Worm (Caenorhabditis elegans): ENCODE measurements around the gene T19C3.6.

The T19C3.6 gene

DNA sequence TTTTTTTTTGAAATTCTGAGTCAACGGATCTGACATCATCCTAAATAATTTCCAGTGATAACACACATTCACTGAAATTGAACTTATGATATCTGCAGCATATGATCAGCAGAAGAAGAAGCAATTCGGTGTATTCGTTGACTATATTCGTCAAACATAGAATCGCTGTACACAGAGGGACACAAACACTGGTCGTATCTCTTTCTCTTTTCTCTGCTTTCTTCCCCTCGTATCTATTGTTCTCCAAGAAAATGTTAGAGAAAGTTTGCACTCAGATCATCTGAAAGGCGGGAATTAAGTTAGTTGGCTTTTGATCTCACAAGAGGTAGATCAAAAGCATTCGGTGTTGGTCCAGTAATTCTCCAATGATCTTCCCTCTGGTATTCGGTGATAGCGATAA lies 19.2 kb upstream of the T19C3.6 start:
- TF ChIP-seq sem-4 (tag; optimal IDR thresholded peaks at IDR 0.05) (no peak), blmp-1 (tag; optimal IDR thresholded peaks at IDR 0.05; ENCODE audit: insufficient read depth) (peak; percentile 24), mbf-1 (tag; optimal IDR thresholded peaks at IDR 0.05) (no peak), ceh-16 (tag; optimal IDR thresholded peaks at IDR 0.05) (no peak), unc-55 (GFP tag; optimal IDR thresholded peaks at IDR 0.05) (no peak), sma-3 (GFP tag; optimal IDR thresholded peaks at IDR 0.05) (peak; percentile 65), peb-1 (tag; optimal IDR thresholded peaks at IDR 0.05) (no peak), fos-1 (tag; optimal IDR thresholded peaks at IDR 0.05) (no peak), Y55F3AM.14 (GFP tag; optimal IDR thresholded peaks at IDR 0.05) (no peak), nhr-129 (tag; optimal IDR thresholded peaks at IDR 0.05) (no peak), nhr-6 (tag; optimal IDR thresholded peaks at IDR 0.05) (no peak), ztf-11 (tag; optimal IDR thresholded peaks at IDR 0.05) (no peak), lin-11 (tag; optimal IDR thresholded peaks at IDR 0.05) (no peak), F13H6.1 (tag; optimal IDR thresholded peaks at IDR 0.05) (no peak), skn-1 (tag; optimal IDR thresholded peaks at IDR 0.05) (no peak), nhr-21 (tag; optimal IDR thresholded peaks at IDR 0.05) (no peak), ceh-82 (tag; optimal IDR thresholded peaks at IDR 0.05) (no peak), mdl-1 (tag; optimal IDR thresholded peaks at IDR 0.05) (no peak), lin-13 (GFP tag; optimal IDR thresholded peaks at IDR 0.05) (no peak), nhr-25 (tag; optimal IDR thresholded peaks at IDR 0.05) (peak; percentile 33), nhr-12 (tag; optimal IDR thresholded peaks at IDR 0.05) (no peak), gmeb-1 (tag; optimal IDR thresholded peaks at IDR 0.05) (no peak), dmd-4 (tag; optimal IDR thresholded peaks at IDR 0.05) (no peak), sma-9 (GFP tag; optimal IDR thresholded peaks at IDR 0.05) (no peak), sma-9 (tag; optimal IDR thresholded peaks at IDR 0.05) (no peak), nhr-10 (tag; optimal IDR thresholded peaks at IDR 0.05) (no peak)

DNA sequence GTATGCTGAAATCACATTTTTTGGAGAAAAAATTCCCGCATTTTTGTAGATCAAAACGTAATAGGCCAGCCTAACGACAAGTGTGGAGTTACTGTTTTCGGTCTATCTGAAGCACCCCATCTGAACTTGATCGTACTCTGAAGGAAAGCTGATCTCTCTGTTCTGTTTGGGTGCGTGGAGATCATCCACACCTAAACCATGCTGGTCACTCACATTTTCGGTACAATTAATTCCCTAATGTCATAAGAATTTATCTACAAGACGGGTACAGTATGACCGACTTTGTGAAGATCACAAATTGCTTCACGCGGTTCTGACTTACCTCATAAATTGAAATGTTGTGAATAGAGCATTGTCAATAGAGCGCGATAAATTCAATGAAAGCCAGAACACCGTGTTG lies 18.6 kb upstream of the T19C3.6 start:
- TF ChIP-seq lin-13 (GFP tag; optimal IDR thresholded peaks at IDR 0.05) (no peak), skn-1 (tag; optimal IDR thresholded peaks at IDR 0.05) (no peak), ceh-16 (tag; optimal IDR thresholded peaks at IDR 0.05) (no peak), lin-11 (tag; optimal IDR thresholded peaks at IDR 0.05) (no peak), nhr-21 (tag; optimal IDR thresholded peaks at IDR 0.05) (no peak), alr-1 (tag; optimal IDR thresholded peaks at IDR 0.05) (no peak), nhr-25 (tag; optimal IDR thresholded peaks at IDR 0.05) (no peak), elt-3 (tag; optimal IDR thresholded peaks at IDR 0.05) (no peak), elt-1 (tag; optimal IDR thresholded peaks at IDR 0.05) (no peak), unc-39 (tag; optimal IDR thresholded peaks at IDR 0.05) (no peak), nhr-77 (tag; optimal IDR thresholded peaks at IDR 0.05) (no peak)

DNA sequence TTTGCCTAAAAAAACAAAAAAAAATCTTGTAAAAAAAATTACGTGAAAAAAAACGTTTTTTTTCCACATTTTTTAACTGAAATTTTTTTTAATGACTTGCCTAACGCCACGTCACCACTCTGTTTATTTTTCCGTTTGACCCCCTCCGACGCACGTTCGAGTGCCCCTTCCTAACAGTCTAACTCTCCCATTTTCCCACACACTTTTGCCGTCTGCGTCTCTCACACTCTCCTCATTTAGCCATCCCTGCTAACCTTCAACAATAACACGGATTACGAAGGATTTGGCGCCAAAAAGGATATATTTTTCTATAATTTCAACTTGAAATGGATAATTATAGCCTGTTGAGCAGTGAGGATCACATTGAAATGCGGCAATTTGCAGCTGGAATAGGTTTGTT lies 15.9 kb upstream of the T19C3.6 start:
- TF ChIP-seq F13H6.1 (tag; optimal IDR thresholded peaks at IDR 0.05) = peak; percentile 1
- no peak for TF ChIP-seq blmp-1 (tag; optimal IDR thresholded peaks at IDR 0.05; ENCODE audit: insufficient read depth)
- TF ChIP-seq gmeb-1 (tag; optimal IDR thresholded peaks at IDR 0.05) = no peak
- TF ChIP-seq fos-1 (tag; optimal IDR thresholded peaks at IDR 0.05) = peak; percentile 33
- no peak for TF ChIP-seq nhr-10 (tag; optimal IDR thresholded peaks at IDR 0.05)
- TF ChIP-seq C34F6.9 (tag; optimal IDR thresholded peaks at IDR 0.05) = peak; percentile 61
- peak; percentile 79 for TF ChIP-seq crh-2 (tag; optimal IDR thresholded peaks at IDR 0.05)
- TF ChIP-seq nhr-21 (tag; optimal IDR thresholded peaks at IDR 0.05) = no peak
- TF ChIP-seq ZK546.5 (tag; optimal IDR thresholded peaks at IDR 0.05) = no peak
- no peak for TF ChIP-seq mbf-1 (tag; optimal IDR thresholded peaks at IDR 0.05)
- peak; percentile 15 for TF ChIP-seq nhr-25 (tag; optimal IDR thresholded peaks at IDR 0.05)
- no peak for TF ChIP-seq egl-27 (tag; optimal IDR thresholded peaks at IDR 0.05)
- peak in 1 of 2 experiments; percentile 7 for TF ChIP-seq lsy-2 (tag; optimal IDR thresholded peaks at IDR 0.05)
- no peak for TF ChIP-seq ceh-16 (tag; optimal IDR thresholded peaks at IDR 0.05)
- no peak for TF ChIP-seq lin-11 (tag; optimal IDR thresholded peaks at IDR 0.05)

DNA sequence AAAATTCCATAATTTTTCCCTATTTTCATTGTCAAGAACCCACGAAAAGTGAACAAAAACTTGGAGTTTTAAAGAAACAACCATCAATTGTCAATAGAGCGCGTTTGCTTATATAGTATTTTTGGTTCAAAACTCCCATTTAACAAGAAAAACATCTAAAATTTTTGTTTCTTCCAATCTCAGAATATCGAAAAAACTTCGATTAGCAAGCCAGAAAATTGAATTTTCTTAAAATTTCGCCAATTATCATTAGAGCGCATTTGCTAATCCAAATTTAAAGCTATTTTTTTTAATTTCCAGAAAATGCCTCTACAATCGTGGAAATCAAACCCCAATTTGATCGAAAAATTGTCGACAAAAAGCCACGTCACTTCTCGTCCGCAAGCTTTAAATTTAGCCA lies 15.1 kb upstream of the T19C3.6 start, which contains the start of gene orai-1:
orai-1 (plus strand) TSS at position 301 of the 400 bp plus-strand sequence.
- no peak for TF ChIP-seq lin-39 (tag; optimal IDR thresholded peaks at IDR 0.05)
- no peak for TF ChIP-seq elt-1 (tag; optimal IDR thresholded peaks at IDR 0.05)
- TF ChIP-seq unc-55 (GFP tag; optimal IDR thresholded peaks at IDR 0.05) = no peak
- no peak for TF ChIP-seq dmd-4 (tag; optimal IDR thresholded peaks at IDR 0.05)
- TF ChIP-seq sma-9 (GFP tag; optimal IDR thresholded peaks at IDR 0.05) = no peak
- no peak for TF ChIP-seq sma-9 (tag; optimal IDR thresholded peaks at IDR 0.05)
- TF ChIP-seq sem-4 (tag; optimal IDR thresholded peaks at IDR 0.05) = no peak

All from whole organism, L2 larva.